Worm (Caenorhabditis elegans) whole organism, midembryonic: Measurements from ENCODE around the gene srh-67.

Experiments
- flt-1 ChIP-seq: fragments of 200-800 bp; sonication (Bioruptor generic); IDR thresholded peaks from 2 replicates; pipeline ENCODE4 v1.3.6; 2022; ENCODE audit warnings: missing genetic modification characterization, missing compliant biosample characterization
- klf-2 ChIP-seq: fragments of 200-800 bp; sonication (Bioruptor generic); conservative IDR thresholded peaks from 2 replicates; pipeline ENCODE4 v1.3.6; 2022; ENCODE audit warnings: missing genetic modification reagents, missing genetic modification characterization, missing compliant biosample characterization
- med-1 ChIP-seq: sonication (generic microtip); optimal IDR thresholded peaks from 2 replicates; lab custom pipeline; 2017; ENCODE audit warnings: missing genetic modification characterization, mild to moderate bottlenecking, missing compliant biosample characterization, antibody characterized with exemption, missing genetic modification reagents; ENCODE audit not compliant: insufficient read depth
- ref-1 ChIP-seq: fragments of 200-800 bp; sonication (Bioruptor generic); conservative IDR thresholded peaks from 2 replicates; pipeline ENCODE4 v1.3.6; 2022; ENCODE audit warnings: missing genetic modification reagents, missing genetic modification characterization, missing compliant biosample characterization
- tab-1 ChIP-seq: fragments of 200-800 bp; sonication (Bioruptor generic); IDR thresholded peaks from 2 replicates; pipeline ENCODE4 v1.3.6; 2022; ENCODE audit warnings: missing genetic modification characterization, missing compliant biosample characterization
- ztf-29 ChIP-seq: fragments of 200-800 bp; sonication (Bioruptor generic); IDR thresholded peaks from 2 replicates; pipeline ENCODE4 v1.3.6; 2022; ENCODE audit warnings: missing genetic modification reagents, missing genetic modification characterization, missing compliant biosample characterization

DNA sequence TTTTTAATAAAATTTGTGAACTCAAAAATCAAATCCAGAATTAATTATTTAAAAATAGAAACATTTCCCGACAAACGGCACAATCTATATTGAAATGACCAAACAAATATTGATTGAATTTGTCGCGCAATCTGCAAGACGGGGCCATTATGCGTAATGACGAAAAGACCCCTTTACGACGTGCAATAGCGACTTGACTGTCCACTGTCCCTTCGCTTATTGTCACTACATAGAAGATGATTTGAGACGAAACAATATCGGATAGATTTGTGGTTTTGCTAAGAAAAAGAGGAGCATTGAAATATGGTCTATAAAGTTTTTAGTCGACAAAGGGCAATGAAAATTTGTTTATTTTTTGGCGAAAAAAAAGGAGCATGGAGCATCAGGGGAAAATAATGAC lies 42.2 kb downstream of the srh-67 start:
- TF ChIP-seq med-1 (no peak), ref-1 (GFP tag; lab: Robert Waterston, UW) (no peak), tab-1 (GFP tag; lab: Robert Waterston, UW) (no peak), ztf-29 (no peak), klf-2 (no peak), flt-1 (no peak)
